Fruit fly (Drosophila melanogaster): ENCODE data around the gene CG16986.

DNA sequence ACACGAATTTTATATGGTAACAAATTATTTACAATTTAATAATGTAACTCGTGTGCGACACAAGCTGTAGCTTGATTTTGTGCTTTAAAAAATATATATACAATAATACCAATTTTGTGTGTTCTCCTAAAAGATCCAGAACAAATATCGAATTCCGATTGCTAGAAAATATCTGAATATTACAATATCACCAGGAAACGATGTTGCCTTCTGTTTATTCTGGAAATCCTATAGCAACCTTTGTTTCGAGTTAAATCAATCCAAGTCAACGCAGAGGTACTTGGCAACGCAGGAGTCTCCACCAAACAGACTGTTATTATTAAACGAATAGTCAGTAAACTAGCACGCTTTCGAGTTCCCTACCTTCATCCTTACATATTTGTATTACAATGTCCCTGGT, 4.7 kb upstream of the CG16986 start, which contains the start of gene CG16984:
- no peak for TF ChIP-seq CG8281 (tag; optimal IDR thresholded peaks at IDR 0.05)
- no peak for TF ChIP-seq Doc3 (GFP tag; IDR thresholded peaks at IDR 0.05; ENCODE audit: partially characterized antibody)
- TF ChIP-seq CTCF (GFP tag; optimal IDR thresholded peaks at IDR 0.05) = no peak
- TF ChIP-seq Oli (tag; optimal IDR thresholded peaks at IDR 0.05) = no peak
- TF ChIP-seq CG10654 (GFP tag; optimal IDR thresholded peaks at IDR 0.05) = no peak
- TF ChIP-seq Neu2 (GFP tag; optimal IDR thresholded peaks at IDR 0.05; ENCODE audit: borderline replicate concordance) = no peak
- TF ChIP-seq CG5953 (GFP tag; IDR thresholded peaks at IDR 0.05) = no peak
- TF ChIP-seq z (GFP tag; IDR thresholded peaks at IDR 0.05) = no peak
- no peak for TF ChIP-seq CG12104 (GFP tag; optimal IDR thresholded peaks at IDR 0.05)
- no peak for TF ChIP-seq CG15514 (GFP tag; optimal IDR thresholded peaks at IDR 0.05)
- TF ChIP-seq HLH4C (GFP tag; IDR thresholded peaks at IDR 0.05; ENCODE audit: partially characterized antibody) = no peak

All from whole organism, embryonic.